Fruit fly (Drosophila melanogaster) whole organism, embryonic: ENCODE data around the gene PLCXD.

Experiments used
- Adf1 ChIP-seq: fragments of 200-800 bp; sonication (Bioruptor generic); IDR thresholded peaks from 2 replicates; pipeline ENCODE4 v1.3.6; 2022; ENCODE audit warnings: missing biosample characterization, missing genetic modification characterization
- B-H2 ChIP-seq: fragments of 200-800 bp; sonication (Bioruptor generic); optimal IDR thresholded peaks from 2 replicates; lab custom pipeline; 2018; ENCODE audit warnings: missing biosample characterization, mild to moderate bottlenecking, missing genetic modification characterization
- Bdp1 ChIP-seq: fragments of 200-800 bp; sonication (Bioruptor generic); optimal IDR thresholded peaks from 3 replicates; lab custom pipeline; 2016; ENCODE audit warnings: missing biosample characterization, missing genetic modification characterization
- CG10462 ChIP-seq: fragments of 200-800 bp; sonication (Bioruptor generic); optimal IDR thresholded peaks from 2 replicates; lab custom pipeline; 2016; ENCODE audit warnings: missing biosample characterization, missing genetic modification characterization
- CG10543 ChIP-seq: fragments of 200-800 bp; sonication (Bioruptor generic); optimal IDR thresholded peaks from 3 replicates; lab custom pipeline; 2017; ENCODE audit warnings: missing biosample characterization, mild to moderate bottlenecking, missing genetic modification characterization, moderate library complexity
- CG12104 ChIP-seq: fragments of 200-800 bp; sonication (Bioruptor generic); optimal IDR thresholded peaks from 3 replicates; lab custom pipeline; 2016; ENCODE audit warnings: missing biosample characterization, missing genetic modification characterization
- CG1233 ChIP-seq: fragments of 200-800 bp; sonication (Bioruptor generic); optimal IDR thresholded peaks from 4 replicates; lab custom pipeline; 2018; ENCODE audit warnings: missing biosample characterization, mild to moderate bottlenecking, missing genetic modification characterization
- CG12659 ChIP-seq: fragments of 200-800 bp; sonication (Bioruptor generic); optimal IDR thresholded peaks from 3 replicates; lab custom pipeline; 2017; ENCODE audit warnings: mild to moderate bottlenecking, missing biosample characterization, missing genetic modification reagents, missing genetic modification characterization
- CG13424 ChIP-seq: fragments of 200-800 bp; sonication (Bioruptor generic); optimal IDR thresholded peaks from 2 replicates; lab custom pipeline; 2019; ENCODE audit warnings: missing biosample characterization, mild to moderate bottlenecking, missing genetic modification characterization, moderate library complexity
- CG14014 ChIP-seq: fragments of 200-800 bp; sonication (Bioruptor generic); IDR thresholded peaks from 2 replicates; pipeline ENCODE4 v1.3.6; 2022; ENCODE audit warnings: missing biosample characterization, missing genetic modification characterization
- CG1602 ChIP-seq: fragments of 200-800 bp; sonication (Bioruptor generic); optimal IDR thresholded peaks from 3 replicates; lab custom pipeline; 2016; ENCODE audit warnings: missing biosample characterization, missing genetic modification characterization
- CG17568 ChIP-seq: fragments of 200-800 bp; sonication (Bioruptor generic); optimal IDR thresholded peaks from 2 replicates; lab custom pipeline; 2018; ENCODE audit warnings: missing biosample characterization, mild to moderate bottlenecking, missing genetic modification characterization, moderate library complexity
- CG31365 ChIP-seq: fragments of 200-800 bp; sonication (Bioruptor generic); optimal IDR thresholded peaks from 2 replicates; lab custom pipeline; 2018; ENCODE audit warnings: missing biosample characterization, mild to moderate bottlenecking, missing genetic modification characterization
- CG33557 ChIP-seq: fragments of 200-800 bp; sonication (Bioruptor generic); optimal IDR thresholded peaks from 2 replicates; lab custom pipeline; 2019; ENCODE audit warnings: missing biosample characterization, mild to moderate bottlenecking, missing genetic modification characterization, moderate library complexity
- CG3847 ChIP-seq: fragments of 200-800 bp; sonication (Bioruptor generic); IDR thresholded peaks from 2 replicates; pipeline ENCODE4 v1.3.6; 2022; ENCODE audit warnings: missing biosample characterization, missing genetic modification characterization
- CG4282 ChIP-seq: fragments of 200-800 bp; sonication (Bioruptor generic); optimal IDR thresholded peaks from 2 replicates; lab custom pipeline; 2016; ENCODE audit warnings: missing biosample characterization, missing genetic modification characterization
- CG5953 ChIP-seq: fragments of 200-800 bp; sonication (Bioruptor generic); IDR thresholded peaks from 2 replicates; pipeline ENCODE4 v1.3.6; 2022; ENCODE audit warnings: missing biosample characterization, missing genetic modification characterization
- CG8944 ChIP-seq: fragments of 200-800 bp; sonication (Bioruptor generic); optimal IDR thresholded peaks from 3 replicates; lab custom pipeline; 2016; ENCODE audit warnings: missing biosample characterization, missing genetic modification characterization
- CG9609 ChIP-seq: fragments of 200-800 bp; sonication (Bioruptor generic); optimal IDR thresholded peaks from 3 replicates; lab custom pipeline; 2016; ENCODE audit warnings: missing biosample characterization, missing genetic modification characterization
- CoRest ChIP-seq: fragments of 200-800 bp; sonication (Bioruptor generic); optimal IDR thresholded peaks from 3 replicates; lab custom pipeline; 2018; ENCODE audit warnings: missing biosample characterization, mild to moderate bottlenecking, missing genetic modification characterization, moderate library complexity
- CrebB ChIP-seq: fragments of 200-800 bp; sonication (Bioruptor generic); optimal IDR thresholded peaks from 3 replicates; lab custom pipeline; 2018; ENCODE audit warnings: missing biosample characterization, mild to moderate bottlenecking, missing genetic modification characterization
- D19A ChIP-seq: fragments of 200-800 bp; optimal IDR thresholded peaks from 3 replicates; lab custom pipeline; 2019; ENCODE audit warnings: missing biosample characterization, mild to moderate bottlenecking, missing genetic modification characterization, moderate library complexity
- Deaf1 ChIP-seq: fragments of 200-800 bp; optimal IDR thresholded peaks from 3 replicates; lab custom pipeline; 2019; ENCODE audit warnings: missing biosample characterization, mild to moderate bottlenecking, missing genetic modification characterization, moderate library complexity
- Dip2 ChIP-seq: fragments of 200-800 bp; sonication (Bioruptor generic); IDR thresholded peaks from 2 replicates; pipeline ENCODE4 v1.3.6; 2022; ENCODE audit warnings: missing biosample characterization, missing genetic modification characterization
- Dref ChIP-seq: fragments of 200-800 bp; sonication (Bioruptor generic); IDR thresholded peaks from 2 replicates; pipeline ENCODE4 v1.3.6; 2022; ENCODE audit warnings: missing biosample characterization, missing genetic modification characterization
- Elba2 ChIP-seq: fragments of 200-800 bp; sonication (Bioruptor generic); optimal IDR thresholded peaks from 3 replicates; lab custom pipeline; 2016; ENCODE audit warnings: missing biosample characterization, missing genetic modification characterization
- Hsf ChIP-seq: fragments of 200-800 bp; sonication (Bioruptor generic); optimal IDR thresholded peaks from 3 replicates; lab custom pipeline; 2016; ENCODE audit warnings: missing biosample characterization, missing genetic modification characterization
- MESR4 ChIP-seq: fragments of 200-800 bp; sonication (Bioruptor generic); optimal IDR thresholded peaks from 2 replicates; lab custom pipeline; 2018; ENCODE audit warnings: missing biosample characterization, mild to moderate bottlenecking, missing genetic modification characterization, moderate library complexity
- Mes4 ChIP-seq: fragments of 200-800 bp; sonication (Bioruptor generic); optimal IDR thresholded peaks from 2 replicates; lab custom pipeline; 2016; ENCODE audit warnings: missing biosample characterization, missing genetic modification characterization
- Mrtf ChIP-seq: fragments of 200-800 bp; sonication (Bioruptor generic); IDR thresholded peaks from 3 replicates; pipeline ENCODE4 v1.3.6; 2022; ENCODE audit warnings: missing biosample characterization, missing genetic modification characterization
- NK7.1 ChIP-seq: fragments of 200-800 bp; sonication (Bioruptor generic); optimal IDR thresholded peaks from 3 replicates; lab custom pipeline; 2016; ENCODE audit warnings: missing biosample characterization, missing genetic modification characterization
- Side ChIP-seq: fragments of 200-800 bp; sonication (Bioruptor generic); optimal IDR thresholded peaks from 2 replicates; lab custom pipeline; 2016; ENCODE audit warnings: missing biosample characterization, missing genetic modification characterization
- Sin3A ChIP-seq: fragments of >200 bp; optimal IDR thresholded peaks from 2 replicates; lab custom pipeline; 2018
- Sox102F ChIP-seq: fragments of 200-800 bp; sonication (Bioruptor generic); optimal IDR thresholded peaks from 2 replicates; lab custom pipeline; 2018; ENCODE audit warnings: missing biosample characterization, mild to moderate bottlenecking, missing genetic modification characterization, moderate library complexity
- ara ChIP-seq: fragments of 200-800 bp; sonication (Bioruptor generic); IDR thresholded peaks from 2 replicates; pipeline ENCODE4 v1.3.6; 2022; ENCODE audit warnings: missing biosample characterization, missing genetic modification characterization
- ase ChIP-seq: fragments of 200-800 bp; sonication (Bioruptor generic); IDR thresholded peaks from 3 replicates; pipeline ENCODE4 v1.3.6; 2022; ENCODE audit warnings: missing biosample characterization, missing genetic modification characterization
- bcd ChIP-seq: fragments of 200-800 bp; sonication (Bioruptor generic); optimal IDR thresholded peaks from 2 replicates; lab custom pipeline; 2017; ENCODE audit warnings: missing biosample characterization, mild to moderate bottlenecking, missing genetic modification characterization
- br ChIP-seq: fragments of >200 bp; optimal IDR thresholded peaks from 2 replicates; lab custom pipeline; 2017
- btn ChIP-seq: fragments of 200-800 bp; sonication (Bioruptor generic); optimal IDR thresholded peaks from 2 replicates; lab custom pipeline; 2016; ENCODE audit warnings: missing biosample characterization, missing genetic modification characterization
- corto ChIP-seq: fragments of 200-800 bp; sonication (Bioruptor generic); optimal IDR thresholded peaks from 2 replicates; lab custom pipeline; 2016; ENCODE audit warnings: missing biosample characterization, mild to moderate bottlenecking, missing genetic modification characterization, moderate library complexity
- cwo ChIP-seq: fragments of 200-800 bp; sonication (Bioruptor generic); optimal IDR thresholded peaks from 3 replicates; lab custom pipeline; 2017; ENCODE audit warnings: missing biosample characterization, missing genetic modification characterization, mild to moderate bottlenecking, moderate library complexity, missing genetic modification reagents
- dmrt99B ChIP-seq: fragments of 200-800 bp; sonication (Bioruptor generic); optimal IDR thresholded peaks from 2 replicates; lab custom pipeline; 2018; ENCODE audit warnings: missing biosample characterization, mild to moderate bottlenecking, missing genetic modification characterization, moderate library complexity
- lab ChIP-seq: fragments of 200-800 bp; sonication (Bioruptor generic); optimal IDR thresholded peaks from 3 replicates; lab custom pipeline; 2017; ENCODE audit warnings: missing biosample characterization, missing genetic modification characterization, mild to moderate bottlenecking, moderate library complexity, missing genetic modification reagents
- nerfin-1 ChIP-seq: fragments of 200-800 bp; sonication (Bioruptor generic); optimal IDR thresholded peaks from 3 replicates; lab custom pipeline; 2019; ENCODE audit warnings: missing biosample characterization, mild to moderate bottlenecking, missing genetic modification characterization, moderate library complexity
- nerfin-2 ChIP-seq: fragments of 200-800 bp; sonication (Bioruptor generic); IDR thresholded peaks from 2 replicates; pipeline ENCODE4 v1.3.6; 2022; ENCODE audit warnings: missing biosample characterization, missing genetic modification characterization; ENCODE audit not compliant: partially characterized antibody
- pita ChIP-seq: fragments of 200-800 bp; sonication (Bioruptor generic); optimal IDR thresholded peaks from 2 replicates; lab custom pipeline; 2017; ENCODE audit warnings: missing biosample characterization, mild to moderate bottlenecking, missing genetic modification characterization
- pnt ChIP-seq: fragments of 200-800 bp; sonication (Bioruptor generic); optimal IDR thresholded peaks from 3 replicates; lab custom pipeline; 2016; ENCODE audit warnings: missing biosample characterization, missing genetic modification characterization
- salm ChIP-seq: fragments of 200-800 bp; sonication (Bioruptor generic); optimal IDR thresholded peaks from 2 replicates; lab custom pipeline; 2018; ENCODE audit warnings: missing biosample characterization, mild to moderate bottlenecking, missing genetic modification characterization
- sr ChIP-seq: fragments of 200-800 bp; sonication (Bioruptor generic); IDR thresholded peaks from 3 replicates; pipeline ENCODE4 v1.3.6; 2022; ENCODE audit warnings: missing biosample characterization, missing genetic modification characterization
- tx ChIP-seq: fragments of 200-800 bp; sonication (Bioruptor generic); optimal IDR thresholded peaks from 2 replicates; lab custom pipeline; 2016; ENCODE audit warnings: missing biosample characterization, missing genetic modification characterization
- wdn ChIP-seq: fragments of 200-800 bp; sonication (Bioruptor generic); IDR thresholded peaks from 2 replicates; pipeline ENCODE4 v1.3.6; 2022; ENCODE audit warnings: missing biosample characterization, missing genetic modification characterization
- wek ChIP-seq: fragments of 200-800 bp; sonication (Bioruptor generic); optimal IDR thresholded peaks from 3 replicates; lab custom pipeline; 2018; ENCODE audit warnings: missing biosample characterization, mild to moderate bottlenecking, missing genetic modification characterization, moderate library complexity

The PLCXD gene

dm6 chr2L:12007331-12007791 is 41.9 kb upstream of the PLCXD start (continued):
- peak; percentile 68 for TF ChIP-seq CG33557 (GFP tag; lab: Kevin White, UChicago)
- TF ChIP-seq D19A (tag; lab: Kevin White, UChicago) = peak; percentile 16
- TF ChIP-seq corto (GFP tag; lab: Kevin White, UChicago) = no peak
- TF ChIP-seq sr (GFP tag; lab: Robert Waterston, UW) = no peak
- TF ChIP-seq CG1233 (GFP tag; lab: Kevin White, UChicago) = peak; percentile 74
- no peak for TF ChIP-seq Sox102F (GFP tag; lab: Kevin White, UChicago)
- TF ChIP-seq CG10543 (GFP tag; lab: Kevin White, UChicago) = peak; percentile 100
- peak; percentile 32 for TF ChIP-seq MESR4 (GFP tag; lab: Kevin White, UChicago)
- no peak for TF ChIP-seq Sin3A
- peak; percentile 88 for TF ChIP-seq nerfin-1 (tag; lab: Kevin White, UChicago)
- peak; percentile 92 for TF ChIP-seq Deaf1 (tag; lab: Kevin White, UChicago)
- no peak for TF ChIP-seq CG8944 (GFP tag; lab: Kevin White, UChicago)
- no peak for TF ChIP-seq CG14014 (GFP tag; lab: Robert Waterston, UW)
- TF ChIP-seq CG13424 = peak; percentile 19
- TF ChIP-seq bcd (GFP tag; lab: Kevin White, UChicago) = peak; percentile 32
- TF ChIP-seq CG12104 = no peak
- peak; percentile 43 for TF ChIP-seq salm (tag; lab: Kevin White, UChicago)
- TF ChIP-seq Adf1 (GFP tag; lab: Robert Waterston, UW) = no peak
- TF ChIP-seq Hsf (GFP tag; lab: Kevin White, UChicago) = no peak
- TF ChIP-seq CrebB = peak; percentile 74
- no peak for TF ChIP-seq NK7.1 (GFP tag; lab: Kevin White, UChicago)
- no peak for TF ChIP-seq CG10462 (GFP tag; lab: Kevin White, UChicago)
- TF ChIP-seq pnt (GFP tag; lab: Kevin White, UChicago) = no peak
- peak; percentile 63 for TF ChIP-seq CG17568 (GFP tag; lab: Kevin White, UChicago)
- no peak for TF ChIP-seq Mrtf (GFP tag; lab: Robert Waterston, UW)
- no peak for TF ChIP-seq Dip2
- no peak for TF ChIP-seq CG9609 (GFP tag; lab: Kevin White, UChicago)
- peak; percentile 87 for TF ChIP-seq CG12659 (GFP tag; lab: Kevin White, UChicago)
- TF ChIP-seq CG5953 (GFP tag; lab: Robert Waterston, UW) = no peak
- TF ChIP-seq Mes4 (GFP tag; lab: Kevin White, UChicago) = peak; percentile 44
- TF ChIP-seq ara = no peak
- TF ChIP-seq ase (GFP tag; lab: Robert Waterston, UW) = no peak
- no peak for TF ChIP-seq br (lab: Kevin White, UChicago)
- no peak for TF ChIP-seq pita
- no peak for TF ChIP-seq wdn
- TF ChIP-seq Bdp1 = peak; percentile 14
- TF ChIP-seq CG3847 = no peak
- TF ChIP-seq CG1602 (GFP tag; lab: Kevin White, UChicago) = no peak
- TF ChIP-seq CoRest = peak; percentile 21
- TF ChIP-seq cwo (GFP tag; lab: Kevin White, UChicago) = peak; percentile 94
- peak; percentile 72 for TF ChIP-seq dmrt99B (tag; lab: Kevin White, UChicago)
- no peak for TF ChIP-seq CG4282
- peak; percentile 62 for TF ChIP-seq btn
- TF ChIP-seq B-H2 = peak; percentile 92
- TF ChIP-seq CG31365 (tag; lab: Kevin White, UChicago) = peak; percentile 67
- no peak for TF ChIP-seq Elba2
- no peak for TF ChIP-seq tx (GFP tag; lab: Kevin White, UChicago)
- TF ChIP-seq nerfin-2 = no peak
- TF ChIP-seq Dref = no peak
- TF ChIP-seq wek (GFP tag; lab: Kevin White, UChicago) = peak; percentile 58
- TF ChIP-seq lab (GFP tag; lab: Kevin White, UChicago) = peak; percentile 83
- peak; percentile 16 for TF ChIP-seq Side (GFP tag; lab: Kevin White, UChicago)
